Worm (Caenorhabditis elegans) whole organism, early embryonic: ENCODE measurements around the gene T06E4.7.

Experiments
- B0310.2 ChIP-seq: sonication (generic microtip); optimal IDR thresholded peaks from 2 replicates; lab custom pipeline; 2016; ENCODE audit warnings: mild to moderate bottlenecking, missing genetic modification characterization, missing compliant biosample characterization
- F13C5.2 ChIP-seq: sonication (generic microtip); optimal IDR thresholded peaks from 2 replicates; lab custom pipeline; 2017; ENCODE audit warnings: mild to moderate bottlenecking, missing genetic modification characterization, inconsistent platforms, missing compliant biosample characterization
- aly-1 ChIP-seq: sonication (generic microtip); optimal IDR thresholded peaks from 2 replicates; lab custom pipeline; 2016; ENCODE audit warnings: missing genetic modification characterization, missing compliant biosample characterization
- ama-1 ChIP-seq: fragments of 150-350 bp; optimal IDR thresholded peaks from 2 replicates; lab custom pipeline; 2014
- ceh-13 ChIP-seq: fragments of 200-800 bp; sonication (Bioruptor generic); optimal IDR thresholded peaks from 2 replicates; lab custom pipeline; 2018; ENCODE audit warnings: mild to moderate bottlenecking, missing genetic modification characterization, missing compliant biosample characterization
- ceh-36 ChIP-seq: sonication (generic microtip); optimal IDR thresholded peaks from 2 replicates; lab custom pipeline; 2016; ENCODE audit warnings: missing genetic modification characterization, inconsistent platforms, missing compliant biosample characterization
- ets-7 ChIP-seq: sonication (generic microtip); optimal IDR thresholded peaks from 2 replicates; lab custom pipeline; 2016; ENCODE audit warnings: missing genotype, missing genetic modification characterization, missing compliant biosample characterization
- flt-1 ChIP-seq: fragments of 200-800 bp; sonication (Bioruptor generic); IDR thresholded peaks from 2 replicates; pipeline ENCODE4 v1.3.6; 2022; ENCODE audit warnings: missing genetic modification characterization, missing compliant biosample characterization
- hmbx-1 ChIP-seq: sonication (generic microtip); optimal IDR thresholded peaks from 2 replicates; lab custom pipeline; 2016; ENCODE audit warnings: mild to moderate bottlenecking, missing genetic modification characterization, missing compliant biosample characterization
- hmg-4 ChIP-seq: fragments of 200-800 bp; sonication (Bioruptor generic); optimal IDR thresholded peaks from 2 replicates; lab custom pipeline; 2018; ENCODE audit warnings: mild to moderate bottlenecking, missing genetic modification characterization, missing compliant biosample characterization
- hnd-1 ChIP-seq: sonication (generic microtip); optimal IDR thresholded peaks from 2 replicates; lab custom pipeline; 2016; ENCODE audit warnings: missing genetic modification characterization, missing compliant biosample characterization
- pes-1 ChIP-seq: fragments of 200-800 bp; sonication (Bioruptor generic); IDR thresholded peaks from 2 replicates; pipeline ENCODE4 v1.3.6; 2022; ENCODE audit warnings: missing genetic modification reagents, missing genetic modification characterization, missing compliant biosample characterization
- scrt-1 ChIP-seq: fragments of 200-800 bp; sonication (Bioruptor generic); IDR thresholded peaks from 2 replicates; pipeline ENCODE4 v1.3.6; 2022; ENCODE audit warnings: missing genetic modification characterization, missing compliant biosample characterization
- sea-1 ChIP-seq: fragments of 200-800 bp; sonication (Bioruptor generic); conservative IDR thresholded peaks from 2 replicates; pipeline ENCODE4 v1.3.6; 2022; ENCODE audit warnings: missing genetic modification characterization, missing compliant biosample characterization
- tbx-11 ChIP-seq: fragments of 200-800 bp; sonication (Bioruptor generic); IDR thresholded peaks from 2 replicates; pipeline ENCODE4 v1.3.6; 2022; ENCODE audit warnings: missing genetic modification characterization, missing compliant biosample characterization
- tbx-37 ChIP-seq: fragments of 200-800 bp; sonication (Bioruptor generic); conservative IDR thresholded peaks from 2 replicates; pipeline ENCODE4 v1.3.6; 2022; ENCODE audit warnings: missing genetic modification reagents, missing genetic modification characterization, missing compliant biosample characterization
- tra-4 ChIP-seq: sonication (generic microtip); optimal IDR thresholded peaks from 2 replicates; lab custom pipeline; 2017; ENCODE audit warnings: missing genetic modification characterization, missing compliant biosample characterization

The T06E4.7 gene

DNA sequence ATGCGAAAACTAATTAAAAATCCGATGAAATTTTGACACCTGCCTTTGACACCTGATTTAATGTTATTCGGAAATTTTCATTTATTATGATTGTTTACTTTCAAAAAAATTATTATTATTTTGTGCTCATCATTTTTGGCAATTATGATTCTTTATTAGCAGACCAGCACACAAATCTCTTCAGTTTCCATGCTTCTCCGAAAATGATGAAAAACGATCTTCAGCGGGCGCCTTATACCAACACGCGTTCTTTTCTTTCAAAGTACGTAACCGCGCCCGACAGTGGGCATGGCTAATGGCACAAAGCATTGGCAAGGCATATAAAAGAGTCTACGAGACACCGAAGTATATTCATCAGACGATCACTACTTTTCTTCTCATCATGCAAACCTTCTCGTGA lies 6.3 kb upstream of the T06E4.7 start, which contains the start of gene idpc-6:
Gene idpc-6, plus strand, starts transcription at position 301 of the 400 bp plus-strand sequence.
- TF ChIP-seq ets-7 (tag; lab: Kevin White, UChicago) (no peak), tra-4 (tag; lab: Kevin White, UChicago) (no peak), hnd-1 (tag; lab: Kevin White, UChicago) (no peak), hmbx-1 (tag; lab: Kevin White, UChicago) (no peak), scrt-1 (no peak), ceh-13 (GFP tag; lab: Kevin White, UChicago) (no peak), tbx-37 (GFP tag; lab: Robert Waterston, UW) (no peak), tbx-11 (no peak), sea-1 (no peak), ceh-36 (tag; lab: Kevin White, UChicago) (no peak), ama-1 (lab: Kevin White, UChicago) (no peak)

DNA sequence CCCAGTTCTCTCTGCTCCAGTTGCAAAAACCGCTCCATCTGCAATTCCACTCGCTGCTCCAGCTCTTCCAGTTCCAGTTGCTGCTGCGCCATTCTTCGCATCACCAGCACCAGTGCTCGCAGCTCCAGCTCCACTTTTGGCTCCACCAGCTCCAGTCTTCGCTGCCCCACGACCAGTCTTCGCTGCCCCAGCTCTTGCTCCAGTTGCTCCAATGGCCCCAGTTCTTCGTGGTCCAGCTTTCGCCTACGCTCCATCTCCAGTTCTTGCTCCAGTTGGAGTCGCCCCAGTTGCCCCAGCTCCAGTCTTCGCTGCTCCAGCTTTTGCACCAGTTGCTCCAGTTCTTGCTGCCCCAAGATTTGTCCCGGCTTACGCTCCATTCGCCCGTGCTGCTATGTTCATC lies 5.8 kb upstream of the T06E4.7 start:
- TF ChIP-seq hmg-4 (GFP tag; lab: Kevin White, UChicago) (no peak), aly-1 (no peak), ets-7 (tag; lab: Kevin White, UChicago) (no peak), tbx-11 (no peak)

DNA sequence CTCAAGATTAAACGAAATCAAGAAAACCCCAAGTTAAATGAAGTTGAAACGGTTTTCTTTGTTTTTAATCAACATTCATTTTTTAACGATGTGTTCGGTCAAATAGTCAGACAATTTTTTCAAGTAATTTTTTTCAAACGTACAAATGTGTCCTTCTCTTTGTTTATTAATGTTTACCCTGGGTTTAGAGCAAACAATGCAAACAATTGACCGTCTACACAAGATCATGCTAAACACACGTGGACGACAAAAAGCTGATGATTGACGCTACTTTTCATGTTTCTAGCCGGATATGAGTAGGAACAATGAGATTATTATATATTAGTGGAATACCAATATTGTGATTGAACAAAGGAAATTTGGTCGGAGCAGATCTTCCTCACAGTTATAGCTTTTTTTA lies 4.8 kb upstream of the T06E4.7 start:
- TF ChIP-seq tra-4 (tag; lab: Kevin White, UChicago) = no peak
- TF ChIP-seq sea-1 = no peak
- no peak for TF ChIP-seq flt-1 (GFP tag; lab: Robert Waterston, UW)
- no peak for TF ChIP-seq hmg-4 (GFP tag; lab: Kevin White, UChicago)
- TF ChIP-seq tbx-11 = no peak
- no peak for TF ChIP-seq B0310.2 (tag; lab: Kevin White, UChicago)
- no peak for TF ChIP-seq ceh-13 (GFP tag; lab: Kevin White, UChicago)
- no peak for TF ChIP-seq tbx-37 (GFP tag; lab: Robert Waterston, UW)
- TF ChIP-seq aly-1 = no peak
- no peak for TF ChIP-seq ets-7 (tag; lab: Kevin White, UChicago)
- no peak for TF ChIP-seq ama-1 (lab: Kevin White, UChicago)
- TF ChIP-seq hnd-1 (tag; lab: Kevin White, UChicago) = no peak
- TF ChIP-seq scrt-1 = no peak
- TF ChIP-seq ceh-36 (tag; lab: Kevin White, UChicago) = no peak
- no peak for TF ChIP-seq hmbx-1 (tag; lab: Kevin White, UChicago)
- no peak for TF ChIP-seq pes-1 (GFP tag; lab: Robert Waterston, UW)
- no peak for TF ChIP-seq F13C5.2 (tag; lab: Kevin White, UChicago)

DNA sequence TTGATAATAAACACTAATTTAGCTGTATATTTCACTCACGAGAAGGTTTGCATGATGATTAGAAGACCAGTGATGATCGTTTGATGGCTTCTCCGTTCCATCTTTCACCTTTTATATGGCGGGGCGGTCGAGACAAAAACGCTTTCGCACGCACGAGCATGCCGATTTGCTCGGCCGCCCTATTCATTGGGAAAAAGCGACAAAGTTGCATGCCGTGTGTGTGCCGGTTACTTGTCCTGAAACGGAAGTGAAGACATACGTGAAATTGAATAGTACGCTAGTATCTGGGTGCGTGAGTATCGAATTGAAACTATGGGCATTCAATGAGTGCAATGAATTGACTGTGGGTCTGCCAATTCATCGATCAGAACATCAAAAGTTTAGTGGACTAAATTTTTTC lies 3.4 kb upstream of the T06E4.7 start, which contains the start of gene idpc-5:
Gene idpc-5, minus strand, starts transcription at position 101 of the 400 bp plus-strand sequence.
- no peak for TF ChIP-seq tra-4 (tag; lab: Kevin White, UChicago)
- TF ChIP-seq flt-1 (GFP tag; lab: Robert Waterston, UW) = no peak
- TF ChIP-seq ama-1 (lab: Kevin White, UChicago) = no peak
- no peak for TF ChIP-seq hnd-1 (tag; lab: Kevin White, UChicago)
- no peak for TF ChIP-seq B0310.2 (tag; lab: Kevin White, UChicago)
- no peak for TF ChIP-seq ceh-36 (tag; lab: Kevin White, UChicago)
- TF ChIP-seq aly-1 = no peak
- TF ChIP-seq tbx-11 = no peak
- no peak for TF ChIP-seq F13C5.2 (tag; lab: Kevin White, UChicago)
- TF ChIP-seq hmg-4 (GFP tag; lab: Kevin White, UChicago) = no peak
- TF ChIP-seq sea-1 = no peak
- no peak for TF ChIP-seq hmbx-1 (tag; lab: Kevin White, UChicago)
- no peak for TF ChIP-seq pes-1 (GFP tag; lab: Robert Waterston, UW)
- TF ChIP-seq tbx-37 (GFP tag; lab: Robert Waterston, UW) = no peak
- TF ChIP-seq ets-7 (tag; lab: Kevin White, UChicago) = no peak

DNA sequence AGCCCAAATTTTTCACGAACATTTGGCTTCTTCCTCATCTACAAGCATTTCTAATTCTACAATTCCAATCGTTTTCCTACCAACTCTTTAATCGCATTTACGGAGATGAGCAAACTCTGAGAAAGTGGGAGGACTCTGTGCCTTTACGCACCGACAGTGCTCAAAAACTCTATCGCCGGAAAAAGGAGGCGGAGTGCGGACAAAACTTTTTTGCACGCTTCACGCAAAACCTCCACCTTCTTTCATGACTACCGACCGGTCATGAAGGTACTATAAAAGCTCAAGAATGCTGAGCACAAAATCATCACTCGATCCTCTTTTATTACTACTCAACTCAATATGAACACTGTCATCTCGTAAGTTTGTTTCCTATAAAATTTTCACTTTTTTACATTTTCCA lies 1.1 kb upstream of the T06E4.7 start, which contains the start of gene idpc-4:
Gene idpc-4, plus strand, starts transcription at position 301 of the 400 bp plus-strand sequence.
- TF ChIP-seq hmg-4 (GFP tag; lab: Kevin White, UChicago) (no peak), B0310.2 (tag; lab: Kevin White, UChicago) (no peak), hmbx-1 (tag; lab: Kevin White, UChicago) (no peak), ceh-36 (tag; lab: Kevin White, UChicago) (no peak), hnd-1 (tag; lab: Kevin White, UChicago) (no peak), F13C5.2 (tag; lab: Kevin White, UChicago) (no peak), sea-1 (no peak), ama-1 (lab: Kevin White, UChicago) (no peak), scrt-1 (no peak), pes-1 (GFP tag; lab: Robert Waterston, UW) (no peak), flt-1 (GFP tag; lab: Robert Waterston, UW) (no peak), tbx-11 (no peak), ets-7 (tag; lab: Kevin White, UChicago) (no peak), tbx-37 (GFP tag; lab: Robert Waterston, UW) (no peak), tra-4 (tag; lab: Kevin White, UChicago) (no peak), aly-1 (no peak), ceh-13 (GFP tag; lab: Kevin White, UChicago) (no peak)

DNA sequence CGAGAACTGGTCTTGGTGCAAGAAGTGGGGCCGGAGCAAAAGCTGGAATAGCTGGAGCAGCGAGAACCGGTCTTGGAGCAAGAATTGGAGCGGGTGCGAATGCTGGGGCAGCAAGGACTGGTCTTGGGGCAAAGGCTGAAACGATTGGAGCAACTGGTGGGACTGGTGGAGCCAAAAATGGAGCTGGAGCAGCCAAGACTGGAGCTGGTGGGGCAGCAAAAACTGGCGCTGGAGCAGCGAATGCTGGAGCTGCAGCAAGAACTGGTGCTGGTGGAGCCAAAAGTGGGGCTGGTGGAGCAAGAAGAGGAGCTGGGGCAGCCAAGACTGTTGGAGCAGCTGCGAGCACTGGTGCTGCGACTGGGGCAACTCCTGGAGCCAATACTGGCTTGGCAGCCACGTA lies 2.4 kb downstream of the T06E4.7 start:
- TF ChIP-seq hmg-4 (GFP tag; lab: Kevin White, UChicago) (peak; percentile 5), aly-1 (no peak)

DNA sequence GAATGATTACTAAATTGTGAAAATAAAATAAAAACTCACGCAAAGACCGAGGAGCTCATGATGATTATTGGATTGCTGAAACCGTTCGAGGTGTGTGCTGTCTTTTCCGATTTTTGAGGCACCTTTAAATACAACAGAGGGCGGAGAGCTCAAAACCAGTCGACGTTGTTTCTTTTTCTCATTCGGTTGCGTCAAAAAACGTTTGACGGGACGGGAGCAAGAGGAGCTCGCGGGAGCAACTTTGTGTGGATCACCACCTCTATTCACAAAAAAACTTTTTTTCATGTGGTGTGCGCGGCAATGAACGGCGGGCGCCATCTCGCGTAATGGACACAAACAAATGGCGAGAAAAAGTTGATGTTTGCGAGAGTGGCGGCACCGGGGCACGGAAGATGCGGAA lies 2.9 kb downstream of the T06E4.7 start, which contains the start of gene idpc-3:
Gene idpc-3, minus strand, starts transcription at position 101 of the 400 bp plus-strand sequence.
- TF ChIP-seq ets-7 (tag; lab: Kevin White, UChicago) = no peak
- no peak for TF ChIP-seq flt-1 (GFP tag; lab: Robert Waterston, UW)
- TF ChIP-seq tbx-11 = no peak
- no peak for TF ChIP-seq sea-1
- TF ChIP-seq pes-1 (GFP tag; lab: Robert Waterston, UW) = no peak
- TF ChIP-seq B0310.2 (tag; lab: Kevin White, UChicago) = no peak
- TF ChIP-seq tra-4 (tag; lab: Kevin White, UChicago) = no peak
- no peak for TF ChIP-seq hmbx-1 (tag; lab: Kevin White, UChicago)
- TF ChIP-seq ceh-13 (GFP tag; lab: Kevin White, UChicago) = no peak
- no peak for TF ChIP-seq F13C5.2 (tag; lab: Kevin White, UChicago)
- TF ChIP-seq aly-1 = no peak
- no peak for TF ChIP-seq ceh-36 (tag; lab: Kevin White, UChicago)
- no peak for TF ChIP-seq tbx-37 (GFP tag; lab: Robert Waterston, UW)
